Worm (Caenorhabditis elegans): ENCODE data around the gene magi-1.

ce11 chrIV:11714739-11715138 is at the start of gene magi-1:
- TF ChIP-seq nhr-23 (tag; optimal IDR thresholded peaks at IDR 0.05) (no peak), ztf-11 (tag; optimal IDR thresholded peaks at IDR 0.05) (no peak), ama-1 (optimal IDR thresholded peaks at IDR 0.05) (no peak), aly-2 (tag; optimal IDR thresholded peaks at IDR 0.05) (no peak)

Data from whole organism, L3 larva.